Fruit fly (Drosophila melanogaster): ENCODE results near the gene Sgsh.
A peak's percentile ranks its signal among the peaks of the same experiment; 100 is the strongest.

Sgsh gene

dm6 chr3R:18915644-18916194 is 3.0 kb upstream of the Sgsh start:
- no peak for TF ChIP-seq CG17801 (GFP tag; optimal IDR thresholded peaks at IDR 0.05; ENCODE audit: partially characterized antibody)

- peak; percentile 33 for TF ChIP-seq CG17801 (GFP tag; optimal IDR thresholded peaks at IDR 0.05; ENCODE audit: partially characterized antibody)
These were observed 2.0 kb upstream of the Sgsh start, which contains the start of gene Xrp1 for dm6 chr3R:18914594-18915275. Gene Xrp1, plus strand, starts transcription at chr3R:18914968.

- TF ChIP-seq CG17801 (GFP tag; optimal IDR thresholded peaks at IDR 0.05; ENCODE audit: partially characterized antibody): no peak
These were observed 1.3 kb upstream of the Sgsh start for dm6 chr3R:18913856-18914593.

- no peak for TF ChIP-seq CG17801 (GFP tag; optimal IDR thresholded peaks at IDR 0.05; ENCODE audit: partially characterized antibody)
These were observed 1.8 kb downstream of the Sgsh start for dm6 chr3R:18910923-18911322.

- no peak for TF ChIP-seq CG17801 (GFP tag; optimal IDR thresholded peaks at IDR 0.05; ENCODE audit: partially characterized antibody)
These were observed 2.4 kb downstream of the Sgsh start for dm6 chr3R:18910336-18910735.

- TF ChIP-seq CG17801 (GFP tag; optimal IDR thresholded peaks at IDR 0.05; ENCODE audit: partially characterized antibody): peak; percentile 26
These were observed 6.5 kb downstream of the Sgsh start, which contains the start of gene EndoA for dm6 chr3R:18905921-18906878. Gene EndoA, plus strand, starts transcription at chr3R:18906609.

- no peak for TF ChIP-seq CG17801 (GFP tag; optimal IDR thresholded peaks at IDR 0.05; ENCODE audit: partially characterized antibody)
These were observed 7.2 kb downstream of the Sgsh start, which contains the start of gene CG14292 for dm6 chr3R:18905555-18905920. Gene CG14292, minus strand, starts transcription at chr3R:18905655.

- peak; percentile 11 for TF ChIP-seq CG17801 (GFP tag; optimal IDR thresholded peaks at IDR 0.05; ENCODE audit: partially characterized antibody)
These were observed 9.9 kb downstream of the Sgsh start, which contains the start of gene CG34284 for dm6 chr3R:18902858-18903257. Gene CG34284, minus strand, starts transcription at chr3R:18902933.

dm6 chr3R:18902164-18902563 is 10.6 kb downstream of the Sgsh start, which contains the start of gene CG14294:
Gene CG14294, minus strand, starts transcription at chr3R:18902264.
- TF ChIP-seq CG17801 (GFP tag; optimal IDR thresholded peaks at IDR 0.05; ENCODE audit: partially characterized antibody): no peak

dm6 chr3R:18899123-18899522 is 13.6 kb downstream of the Sgsh start, which contains the start of gene Rh2:
Gene Rh2, plus strand, starts transcription at chr3R:18899423.
- no peak for TF ChIP-seq CG17801 (GFP tag; optimal IDR thresholded peaks at IDR 0.05; ENCODE audit: partially characterized antibody)

- TF ChIP-seq CG17801 (GFP tag; optimal IDR thresholded peaks at IDR 0.05; ENCODE audit: partially characterized antibody): no peak
These were observed 14.9 kb downstream of the Sgsh start, which contains the start of gene CG14297 for dm6 chr3R:18897821-18898220. Gene CG14297, plus strand, starts transcription at chr3R:18898121.

dm6 chr3R:18895227-18895626 is 17.5 kb downstream of the Sgsh start:
- no peak for TF ChIP-seq CG17801 (GFP tag; optimal IDR thresholded peaks at IDR 0.05; ENCODE audit: partially characterized antibody)

dm6 chr3R:18875228-18875627 is 37.5 kb downstream of the Sgsh start, which contains the start of gene CG14298:
Gene CG14298, plus strand, starts transcription at chr3R:18875528.
- no peak for TF ChIP-seq CG17801 (GFP tag; optimal IDR thresholded peaks at IDR 0.05; ENCODE audit: partially characterized antibody)

Data from ovary, adult (tissue).